Fruit fly (Drosophila melanogaster): ENCODE measurements around the gene Rubicon.

DNA sequence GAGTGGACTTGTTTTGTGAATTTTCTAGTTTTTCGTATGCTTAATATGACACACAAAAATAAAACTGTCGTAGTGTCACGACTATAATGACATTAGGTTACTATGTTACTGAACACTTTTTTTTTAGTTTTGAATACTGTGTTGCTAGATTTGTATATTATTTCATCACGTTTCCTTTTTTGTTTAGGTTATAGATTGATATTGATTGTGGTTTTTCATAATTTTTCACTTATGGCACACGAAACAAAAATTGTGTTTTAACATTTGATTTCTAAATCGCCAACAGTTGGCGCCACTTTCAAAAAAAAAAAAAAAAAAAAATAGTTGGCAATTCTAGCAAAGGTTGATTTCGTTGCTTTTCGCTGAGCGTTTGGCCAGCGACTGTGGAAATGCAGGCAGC, 16.7 kb downstream of the Rubicon start, which contains the start of gene CG11294:
- TF ChIP-seq psq (optimal IDR thresholded peaks at IDR 0.05): no peak
- TF ChIP-seq CG8478 (optimal IDR thresholded peaks at IDR 0.05): no peak

All from whole organism.